Worm (Caenorhabditis elegans) whole organism, L2 larva: ENCODE measurements around the gene F59E12.8.
A peak's percentile ranks its signal among the peaks of the same experiment; 100 is the strongest.
"Not testable (repeated sequence)": the region's sequence is repeated elsewhere in the genome, so short reads cannot be mapped to it uniquely, and the experiment has no call there.

Experiments used
- C34F6.9 ChIP-seq: fragments of 150-350 bp; optimal IDR thresholded peaks from 2 replicates; lab custom pipeline; 2014; ENCODE audit warnings: missing biosample characterization, missing genetic modification characterization
- F13H6.1 ChIP-seq: sonication (generic microtip); optimal IDR thresholded peaks from 2 replicates; lab custom pipeline; 2016; ENCODE audit warnings: missing genetic modification characterization, missing compliant biosample characterization
- R02D3.7 ChIP-seq: fragments of 150-350 bp; optimal IDR thresholded peaks from 2 replicates; lab custom pipeline; 2014; ENCODE audit warnings: missing biosample characterization, missing genetic modification characterization
- Y55F3AM.14 ChIP-seq: fragments of 200-800 bp; sonication (Bioruptor generic); optimal IDR thresholded peaks from 2 replicates; lab custom pipeline; 2018; ENCODE audit warnings: mild to moderate bottlenecking, missing genetic modification characterization, missing compliant biosample characterization
- ZK546.5 ChIP-seq: sonication (generic microtip); optimal IDR thresholded peaks from 2 replicates; lab custom pipeline; 2017; ENCODE audit warnings: missing biosample characterization, missing genetic modification characterization
- alr-1 ChIP-seq: fragments of 150-350 bp; optimal IDR thresholded peaks from 2 replicates; lab custom pipeline; 2014; ENCODE audit warnings: missing biosample characterization, missing genetic modification characterization
- aly-2 ChIP-seq: fragments of 150-350 bp; optimal IDR thresholded peaks from 2 replicates; lab custom pipeline; 2014; ENCODE audit warnings: missing biosample characterization, missing genetic modification characterization
- ama-1 ChIP-seq: fragments of 150-350 bp; optimal IDR thresholded peaks from 2 replicates; lab custom pipeline; 2018; ENCODE audit warnings: inconsistent platforms
- blmp-1 ChIP-seq: sonication (generic microtip); optimal IDR thresholded peaks from 2 replicates; lab custom pipeline; 2017; ENCODE audit warnings: missing genetic modification characterization, mild to moderate bottlenecking, missing compliant biosample characterization, antibody characterized with exemption, moderate library complexity; ENCODE audit not compliant: insufficient read depth
- ceh-16 ChIP-seq: fragments of 150-350 bp; optimal IDR thresholded peaks from 2 replicates; lab custom pipeline; 2014; ENCODE audit warnings: missing biosample characterization, missing genetic modification characterization
- ceh-82 ChIP-seq: fragments of 150-350 bp; optimal IDR thresholded peaks from 2 replicates; lab custom pipeline; 2014; ENCODE audit warnings: missing biosample characterization, missing genetic modification characterization
- crh-2 ChIP-seq: sonication (generic microtip); optimal IDR thresholded peaks from 2 replicates; lab custom pipeline; 2017; ENCODE audit warnings: missing biosample characterization, missing genetic modification characterization
- egl-27 ChIP-seq: sonication (generic microtip); optimal IDR thresholded peaks from 3 replicates; lab custom pipeline; 2017; ENCODE audit warnings: missing biosample characterization, missing genetic modification reagents, missing genetic modification characterization
- elt-1 ChIP-seq: fragments of 150-350 bp; optimal IDR thresholded peaks from 2 replicates; lab custom pipeline; 2014; ENCODE audit warnings: missing biosample characterization, missing genetic modification characterization
- elt-3 ChIP-seq: sonication (generic microtip); optimal IDR thresholded peaks from 2 replicates; lab custom pipeline; 2017; ENCODE audit warnings: missing biosample characterization, missing genetic modification characterization
- fos-1 ChIP-seq: fragments of 150-350 bp; optimal IDR thresholded peaks from 2 replicates; lab custom pipeline; 2014; ENCODE audit warnings: missing biosample characterization, missing genetic modification characterization
- gmeb-1 ChIP-seq: fragments of 150-350 bp; optimal IDR thresholded peaks from 2 replicates; lab custom pipeline; 2014; ENCODE audit warnings: missing biosample characterization, missing genetic modification characterization
- lin-13 ChIP-seq: fragments of 150-350 bp; optimal IDR thresholded peaks from 2 replicates; lab custom pipeline; 2014; ENCODE audit warnings: missing biosample characterization, missing genetic modification reagents, missing genetic modification characterization
- lin-39 ChIP-seq: fragments of 150-350 bp; optimal IDR thresholded peaks from 2 replicates; lab custom pipeline; 2014; ENCODE audit warnings: missing biosample characterization, missing genetic modification reagents, missing genetic modification characterization
- lsy-2 ChIP-seq, 2 experiments: fragments of 150-350 bp in 1 of 2; sonication (generic microtip) in 1 of 2; optimal IDR thresholded peaks; 2 replicates each; lab custom pipeline; 2014 to 2017; ENCODE audit warnings: missing biosample characterization in 2 of 2, missing genetic modification characterization in 2 of 2
- mab-5 ChIP-seq: fragments of 150-350 bp; optimal IDR thresholded peaks from 2 replicates; lab custom pipeline; 2014; ENCODE audit warnings: missing biosample characterization, missing genetic modification characterization
- mbf-1 ChIP-seq: sonication (generic microtip); optimal IDR thresholded peaks from 2 replicates; lab custom pipeline; 2017; ENCODE audit warnings: missing biosample characterization, missing genetic modification characterization
- mdl-1 ChIP-seq, 2 experiments: fragments of 150-350 bp in 1 of 2; sonication (generic microtip) in 1 of 2; optimal IDR thresholded peaks; 2 replicates each; lab custom pipeline; 2017; ENCODE audit warnings: missing biosample characterization in 2 of 2, missing genetic modification characterization in 2 of 2
- nhr-10 ChIP-seq: sonication (generic microtip); optimal IDR thresholded peaks from 2 replicates; lab custom pipeline; 2017; ENCODE audit warnings: missing biosample characterization, missing genetic modification characterization
- nhr-11 ChIP-seq: fragments of 150-350 bp; optimal IDR thresholded peaks from 2 replicates; lab custom pipeline; 2014; ENCODE audit warnings: missing biosample characterization, missing genetic modification characterization
- nhr-12 ChIP-seq: fragments of 150-350 bp; optimal IDR thresholded peaks from 2 replicates; lab custom pipeline; 2014; ENCODE audit warnings: missing biosample characterization, missing genetic modification characterization
- nhr-129 ChIP-seq: fragments of 150-350 bp; optimal IDR thresholded peaks from 2 replicates; lab custom pipeline; 2014; ENCODE audit warnings: missing biosample characterization, missing genetic modification characterization
- nhr-21 ChIP-seq: fragments of 150-350 bp; optimal IDR thresholded peaks from 2 replicates; lab custom pipeline; 2014; ENCODE audit warnings: missing biosample characterization, missing genetic modification characterization
- nhr-23 ChIP-seq: fragments of 150-350 bp; optimal IDR thresholded peaks from 2 replicates; lab custom pipeline; 2014; ENCODE audit warnings: missing biosample characterization, missing genetic modification reagents, missing genetic modification characterization
- nhr-237 ChIP-seq: fragments of 150-350 bp; optimal IDR thresholded peaks from 2 replicates; lab custom pipeline; 2014; ENCODE audit warnings: missing biosample characterization, missing genetic modification characterization
- nhr-25 ChIP-seq: fragments of 150-350 bp; sonication (generic microtip); optimal IDR thresholded peaks from 3 replicates; lab custom pipeline; 2014; ENCODE audit warnings: missing biosample characterization, missing genetic modification characterization
- nhr-6 ChIP-seq: fragments of 150-350 bp; optimal IDR thresholded peaks from 2 replicates; lab custom pipeline; 2014; ENCODE audit warnings: missing biosample characterization, missing genetic modification characterization
- nhr-77 ChIP-seq: fragments of 150-350 bp; optimal IDR thresholded peaks from 2 replicates; lab custom pipeline; 2014; ENCODE audit warnings: missing biosample characterization, missing genetic modification characterization
- sem-4 ChIP-seq: fragments of 150-350 bp; optimal IDR thresholded peaks from 2 replicates; lab custom pipeline; 2014; ENCODE audit warnings: missing biosample characterization, missing genetic modification reagents, missing genetic modification characterization
- skn-1 ChIP-seq: sonication (generic microtip); optimal IDR thresholded peaks from 2 replicates; lab custom pipeline; 2017; ENCODE audit warnings: missing biosample characterization, missing genetic modification characterization
- sma-3 ChIP-seq: sonication (generic microtip); optimal IDR thresholded peaks from 2 replicates; lab custom pipeline; 2016; ENCODE audit warnings: missing genetic modification reagents, missing genetic modification characterization, missing compliant biosample characterization
- sma-9 ChIP-seq, 2 experiments: fragments of 150-350 bp in 1 of 2; sonication (generic microtip) in 1 of 2; optimal IDR thresholded peaks; 2 replicates each; lab custom pipeline; 2014 to 2016; ENCODE audit warnings: missing genetic modification characterization in 2 of 2, mild to moderate bottlenecking in 1 of 2, missing biosample characterization in 1 of 2, missing compliant biosample characterization in 1 of 2, missing genetic modification reagents in 1 of 2, moderate library complexity in 1 of 2
- snpc-4 ChIP-seq: fragments of 150-350 bp; optimal IDR thresholded peaks from 2 replicates; lab custom pipeline; 2014; ENCODE audit warnings: missing biosample characterization, missing genetic modification characterization
- unc-39 ChIP-seq: fragments of 150-350 bp; optimal IDR thresholded peaks from 2 replicates; lab custom pipeline; 2014; ENCODE audit warnings: missing biosample characterization, missing genetic modification characterization
- unc-55 ChIP-seq: fragments of 150-350 bp; sonication (generic microtip); optimal IDR thresholded peaks from 3 replicates; lab custom pipeline; 2014; ENCODE audit warnings: missing biosample characterization, missing genetic modification reagents, missing genetic modification characterization
- unc-62 ChIP-seq: fragments of 150-350 bp; optimal IDR thresholded peaks from 2 replicates; lab custom pipeline; 2014; ENCODE audit warnings: missing biosample characterization, missing genetic modification reagents, missing genetic modification characterization
- zag-1 ChIP-seq: fragments of 150-350 bp; optimal IDR thresholded peaks from 2 replicates; lab custom pipeline; 2014; ENCODE audit warnings: missing biosample characterization, missing genetic modification characterization
- ztf-1 ChIP-seq: fragments of 200-800 bp; sonication (Bioruptor generic); conservative IDR thresholded peaks from 2 replicates; pipeline ENCODE4 v1.3.6; 2022; ENCODE audit warnings: missing genetic modification characterization, missing compliant biosample characterization
- ztf-11 ChIP-seq: sonication (generic microtip); optimal IDR thresholded peaks from 2 replicates; lab custom pipeline; 2017; ENCODE audit warnings: missing biosample characterization, missing genetic modification characterization
- ztf-4 ChIP-seq: fragments of 150-350 bp; optimal IDR thresholded peaks from 2 replicates; lab custom pipeline; 2014; ENCODE audit warnings: missing biosample characterization, missing genetic modification characterization

Gene F59E12.8

DNA sequence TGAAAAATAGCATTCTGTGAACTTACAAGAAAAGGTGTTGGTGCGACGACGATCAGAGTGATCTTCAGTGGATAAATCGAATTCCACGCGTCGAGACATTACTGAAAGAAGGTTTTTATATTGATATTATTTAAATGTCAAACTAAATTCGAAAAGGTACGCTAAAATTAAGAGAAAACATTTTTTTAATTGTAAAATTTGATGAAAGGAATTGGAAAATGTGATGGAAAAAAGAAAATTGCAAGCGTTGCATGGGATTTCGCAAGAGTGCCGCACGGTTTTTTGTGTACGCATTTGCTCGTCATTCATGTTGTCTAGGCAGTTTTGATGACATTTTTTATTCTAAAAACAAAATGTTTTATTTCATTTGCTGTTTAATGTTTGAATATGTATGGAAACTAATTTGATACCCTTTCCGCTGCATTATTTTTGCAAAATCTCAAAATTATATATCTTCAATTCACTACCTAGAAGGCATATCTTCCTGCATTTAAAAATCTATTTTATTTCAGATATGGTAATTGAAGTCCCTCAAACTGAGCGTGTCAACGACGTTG, 14.3 kb downstream of the F59E12.8 start, which contains the start of the genes eif-3.L and npl-4.2:
eif-3.L (minus strand) TSS at position 101 of the 557 bp plus-strand sequence.
npl-4.2 (plus strand) TSS at position 507 of the 557 bp plus-strand sequence.
- TF ChIP-seq ztf-4 (tag; lab: Kevin White, UChicago); sma-9 (GFP tag; optimal IDR thresholded peaks at IDR 0.05; lab: Kevin White, UChicago); sma-9 (tag; optimal IDR thresholded peaks at IDR 0.05; lab: Kevin White, UChicago); ceh-16: not testable (repeated sequence)

DNA sequence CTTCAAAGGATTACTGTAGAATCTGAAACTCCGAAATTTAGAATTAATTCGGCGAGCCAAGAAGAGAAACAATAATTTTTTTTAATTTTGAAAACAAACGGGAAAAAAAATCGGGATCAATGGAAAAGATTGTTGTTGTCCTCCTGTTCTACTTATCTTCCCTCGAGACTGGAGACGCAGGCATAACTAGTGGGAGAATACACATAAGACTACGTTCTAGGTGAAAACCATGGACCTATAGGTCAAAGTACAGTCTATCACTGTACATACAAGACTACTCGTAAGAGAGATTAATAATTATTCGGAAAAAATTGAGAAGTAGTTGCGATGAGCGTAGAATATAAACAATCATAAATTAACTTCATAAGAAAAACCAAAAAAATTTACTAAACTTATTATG, 17.4 kb downstream of the F59E12.8 start, which contains the start of gene dhs-6:
dhs-6 (minus strand) TSS at position 22 of the 400 bp plus-strand sequence.
- peak; percentile 13 for TF ChIP-seq fos-1
- no peak for TF ChIP-seq R02D3.7 (tag; lab: Kevin White, UChicago)
- no peak for TF ChIP-seq ZK546.5 (tag; lab: Kevin White, UChicago)
- peak; percentile 32 for TF ChIP-seq sma-9 (GFP tag; optimal IDR thresholded peaks at IDR 0.05; lab: Kevin White, UChicago)
- no peak for TF ChIP-seq sma-9 (tag; optimal IDR thresholded peaks at IDR 0.05; lab: Kevin White, UChicago)

- TF ChIP-seq snpc-4 (tag; lab: Kevin White, UChicago), result no peak
- TF ChIP-seq gmeb-1 (tag; lab: Kevin White, UChicago), result no peak
- TF ChIP-seq ztf-1 (GFP tag; lab: Robert Waterston, UW), result no peak
- TF ChIP-seq ceh-82, result no peak
- TF ChIP-seq ztf-4 (tag; lab: Kevin White, UChicago), result no peak
- no peak for TF ChIP-seq ama-1
- TF ChIP-seq egl-27 (tag; lab: Kevin White, UChicago), result no peak
- TF ChIP-seq nhr-6, result no peak
- no peak for TF ChIP-seq Y55F3AM.14 (GFP tag; lab: Kevin White, UChicago)
- no peak for TF ChIP-seq lsy-2 (tag; optimal IDR thresholded peaks at IDR 0.05; lab: Kevin White, UChicago)
- TF ChIP-seq alr-1 (tag; lab: Kevin White, UChicago), result no peak
- no peak for TF ChIP-seq nhr-10
- no peak for TF ChIP-seq unc-39
- TF ChIP-seq nhr-23, result no peak
Measured at ce11 chrII:5607756-5608155, 29.0 kb downstream of the F59E12.8 start, which contains the start of gene C17G10.7. TSS of gene C17G10.7 (minus strand) at chrII:5607856.

- TF ChIP-seq ztf-4 (tag; lab: Kevin White, UChicago) (no peak), gmeb-1 (tag; lab: Kevin White, UChicago) (peak; percentile 61), nhr-12 (no peak), sem-4 (tag; lab: Kevin White, UChicago) (peak; percentile 64), mab-5 (tag; lab: Kevin White, UChicago) (no peak), unc-39 (no peak), ceh-82 (no peak), nhr-237 (tag; lab: Kevin White, UChicago) (no peak), crh-2 (tag; lab: Kevin White, UChicago) (peak; percentile 67), alr-1 (tag; lab: Kevin White, UChicago) (no peak), nhr-6 (peak; percentile 37), ztf-11 (no peak), mdl-1 (tag; optimal IDR thresholded peaks at IDR 0.05; lab: Kevin White, UChicago) (peak; percentile 39 to 59), lsy-2 (tag; optimal IDR thresholded peaks at IDR 0.05; lab: Kevin White, UChicago) (peak in 1 of 2 experiments; percentile 51), F13H6.1 (peak; percentile 10), blmp-1 (tag; lab: Kevin White, UChicago) (peak; percentile 72), lin-39 (tag; lab: Kevin White, UChicago) (no peak), C34F6.9 (tag; lab: Kevin White, UChicago) (peak; percentile 56), ceh-16 (peak; percentile 20), ama-1 (no peak), nhr-21 (peak; percentile 92), nhr-25 (peak; percentile 92), Y55F3AM.14 (GFP tag; lab: Kevin White, UChicago) (peak; percentile 6), elt-1 (tag; lab: Kevin White, UChicago) (no peak), unc-62 (no peak), unc-55 (GFP tag; lab: Kevin White, UChicago) (no peak), nhr-23 (no peak), sma-3 (GFP tag; lab: Kevin White, UChicago) (peak; percentile 92), ZK546.5 (tag; lab: Kevin White, UChicago) (no peak), egl-27 (tag; lab: Kevin White, UChicago) (peak; percentile 82), fos-1 (peak; percentile 86), elt-3 (no peak), lin-13 (no peak), zag-1 (tag; lab: Kevin White, UChicago) (no peak), nhr-129 (tag; lab: Kevin White, UChicago) (peak; percentile 79), nhr-11 (no peak), mbf-1 (tag; lab: Kevin White, UChicago) (no peak), nhr-77 (tag; lab: Kevin White, UChicago) (no peak), R02D3.7 (tag; lab: Kevin White, UChicago) (no peak), skn-1 (tag; lab: Kevin White, UChicago) (no peak), aly-2 (tag; lab: Kevin White, UChicago) (no peak)
Measured at ce11 chrII:5605538-5605945, 31.2 kb downstream of the F59E12.8 start.
